Worm (Caenorhabditis elegans) whole organism, late embryonic: ENCODE results near the gene aex-4.

Experiments used
- ama-1 ChIP-seq: fragments of 150-350 bp; optimal IDR thresholded peaks from 2 replicates; lab custom pipeline; 2014
- ceh-2 ChIP-seq: sonication (generic microtip); optimal IDR thresholded peaks from 2 replicates; lab custom pipeline; 2016; ENCODE audit warnings: missing genotype, missing genetic modification characterization, missing compliant biosample characterization
- ceh-45 ChIP-seq: fragments of 200-800 bp; sonication (Bioruptor generic); IDR thresholded peaks from 2 replicates; pipeline ENCODE4 v1.3.6; 2022; ENCODE audit warnings: missing genetic modification reagents, missing genetic modification characterization, missing compliant biosample characterization
- ceh-6 ChIP-seq: fragments of 200-800 bp; sonication (Bioruptor generic); optimal IDR thresholded peaks from 2 replicates; lab custom pipeline; 2018; ENCODE audit warnings: mild to moderate bottlenecking, missing genetic modification characterization, missing compliant biosample characterization
- che-1 ChIP-seq: sonication (generic microtip); optimal IDR thresholded peaks from 2 replicates; lab custom pipeline; 2016; ENCODE audit warnings: mild to moderate bottlenecking, missing genetic modification characterization, missing compliant biosample characterization
- elt-2 ChIP-seq: sonication (generic microtip); optimal IDR thresholded peaks from 2 replicates; lab custom pipeline; 2016; ENCODE audit warnings: missing genetic modification reagents, missing genetic modification characterization, missing compliant biosample characterization
- hlh-15 ChIP-seq: sonication (generic microtip); optimal IDR thresholded peaks from 2 replicates; lab custom pipeline; 2016; ENCODE audit warnings: missing genetic modification characterization, missing compliant biosample characterization
- odd-2 ChIP-seq: sonication (generic microtip); optimal IDR thresholded peaks from 2 replicates; lab custom pipeline; 2017; ENCODE audit warnings: antibody characterized with exemption, mild to moderate bottlenecking, missing genetic modification characterization, missing compliant biosample characterization
- rnt-1 ChIP-seq: sonication (generic microtip); optimal IDR thresholded peaks from 2 replicates; lab custom pipeline; 2016; ENCODE audit warnings: missing genetic modification characterization, missing compliant biosample characterization
- tbx-2 ChIP-seq: sonication (generic microtip); optimal IDR thresholded peaks from 2 replicates; lab custom pipeline; 2016; ENCODE audit warnings: missing genetic modification characterization, missing compliant biosample characterization
- tbx-7 ChIP-seq: sonication (generic microtip); optimal IDR thresholded peaks from 2 replicates; lab custom pipeline; 2016; ENCODE audit warnings: missing genotype, missing genetic modification characterization, missing compliant biosample characterization
- unc-3 ChIP-seq, 2 experiments: fragments of 200-800 bp in 1 of 2; sonication (Bioruptor generic) in 1 of 2; sonication (generic microtip) in 1 of 2; conservative IDR thresholded peaks in 1 of 2; optimal IDR thresholded peaks in 1 of 2; 2 replicates each; pipeline versions ENCODE4 v1.3.6 to Lab custom; 2016 to 2022; ENCODE audit warnings: missing compliant biosample characterization in 2 of 2, missing genetic modification characterization in 2 of 2, missing genetic modification reagents in 1 of 2
- unc-42 ChIP-seq: sonication (generic microtip); optimal IDR thresholded peaks from 2 replicates; lab custom pipeline; 2016; ENCODE audit warnings: missing genotype, missing genetic modification characterization, missing compliant biosample characterization
- unc-86 ChIP-seq: sonication (generic microtip); optimal IDR thresholded peaks from 2 replicates; lab custom pipeline; 2016; ENCODE audit warnings: missing genetic modification characterization, missing compliant biosample characterization

- TF ChIP-seq unc-42 (tag; lab: Kevin White, UChicago) (no peak), unc-3 (GFP tag; conservative IDR thresholded peaks at IDR 0.05; lab: Robert Waterston, UW) (no peak), unc-3 (tag; optimal IDR thresholded peaks at IDR 0.05; lab: Kevin White, UChicago) (no peak), hlh-15 (tag; lab: Kevin White, UChicago) (no peak), odd-2 (tag; lab: Kevin White, UChicago) (no peak), tbx-2 (tag; lab: Kevin White, UChicago) (no peak), ceh-2 (tag; lab: Kevin White, UChicago) (no peak), unc-86 (tag; lab: Kevin White, UChicago) (no peak), ceh-6 (no peak), ama-1 (lab: Kevin White, UChicago) (no peak), che-1 (tag; lab: Kevin White, UChicago) (no peak), ceh-45 (no peak), tbx-7 (tag; lab: Kevin White, UChicago) (no peak), elt-2 (tag; lab: Kevin White, UChicago) (no peak), rnt-1 (tag; lab: Kevin White, UChicago) (no peak)
These were observed 19.3 kb upstream of the aex-4 start for ce11 chrX:3709747-3710146.
